Worm (Caenorhabditis elegans) whole organism, young adult: ENCODE results near the gene ari-1.4.
A peak's percentile ranks its signal among the peaks of the same experiment; 100 is the strongest.
"Not testable (repeated sequence)": the region's sequence is repeated elsewhere in the genome, so short reads cannot be mapped to it uniquely, and the experiment has no call there.

ENCODE experiments used
- B0261.1 ChIP-seq: sonication (generic microtip); optimal IDR thresholded peaks from 2 replicates; lab custom pipeline; 2016; ENCODE audit warnings: mild to moderate bottlenecking, missing genetic modification characterization, moderate library complexity, missing compliant biosample characterization
- C06A6.2 ChIP-seq: fragments of 200-800 bp; sonication (Bioruptor generic); conservative IDR thresholded peaks from 2 replicates; pipeline ENCODE4 v1.3.6; 2022; ENCODE audit warnings: missing genetic modification characterization, missing compliant biosample characterization
- C17E4.6 ChIP-seq: fragments of 200-800 bp; sonication (Bioruptor generic); IDR thresholded peaks from 2 replicates; pipeline ENCODE4 v1.3.6; 2022; ENCODE audit warnings: missing genetic modification reagents, missing genetic modification characterization, missing compliant biosample characterization
- F22D6.2 ChIP-seq: sonication (generic microtip); optimal IDR thresholded peaks from 2 replicates; lab custom pipeline; 2016; ENCODE audit warnings: mild to moderate bottlenecking, missing genetic modification characterization, missing compliant biosample characterization
- F39B2.1 ChIP-seq: fragments of 200-800 bp; sonication (Bioruptor generic); IDR thresholded peaks from 2 replicates; pipeline ENCODE4 v1.3.6; 2022; ENCODE audit warnings: missing genetic modification reagents, missing genetic modification characterization, missing compliant biosample characterization
- K12H6.12 ChIP-seq: fragments of 200-800 bp; sonication (Bioruptor generic); optimal IDR thresholded peaks from 2 replicates; lab custom pipeline; 2018; ENCODE audit warnings: mild to moderate bottlenecking, missing genetic modification characterization, missing compliant biosample characterization
- T07F8.4 ChIP-seq: sonication (generic microtip); optimal IDR thresholded peaks from 2 replicates; lab custom pipeline; 2016; ENCODE audit warnings: mild to moderate bottlenecking, missing genetic modification characterization, moderate library complexity, missing compliant biosample characterization
- Y79H2A.3 ChIP-seq: fragments of 200-800 bp; sonication (Bioruptor generic); conservative IDR thresholded peaks from 2 replicates; pipeline ENCODE4 v1.3.6; 2022; ENCODE audit warnings: missing genetic modification reagents, missing genetic modification characterization, missing compliant biosample characterization
- Y95B8A.8 ChIP-seq: fragments of 200-800 bp; sonication (Bioruptor generic); IDR thresholded peaks from 2 replicates; pipeline ENCODE4 v1.3.6; 2022; ENCODE audit warnings: missing genetic modification reagents, missing genetic modification characterization, missing compliant biosample characterization
- aptf-2 ChIP-seq: fragments of 200-800 bp; sonication (Bioruptor generic); conservative IDR thresholded peaks from 2 replicates; pipeline ENCODE4 v1.3.6; 2022; ENCODE audit warnings: missing genetic modification reagents, missing genetic modification characterization, missing compliant biosample characterization
- aptf-3 ChIP-seq: fragments of 200-800 bp; sonication (Bioruptor generic); IDR thresholded peaks from 2 replicates; pipeline ENCODE4 v1.3.6; 2022; ENCODE audit warnings: missing genetic modification characterization, missing compliant biosample characterization
- atf-7 ChIP-seq: sonication (generic microtip); optimal IDR thresholded peaks from 2 replicates; lab custom pipeline; 2017; ENCODE audit warnings: mild to moderate bottlenecking, missing genetic modification characterization, missing compliant biosample characterization
- athp-1 ChIP-seq: sonication (generic microtip); optimal IDR thresholded peaks from 2 replicates; lab custom pipeline; 2017; ENCODE audit warnings: mild to moderate bottlenecking, missing genetic modification characterization, missing compliant biosample characterization
- attf-5 ChIP-seq: fragments of 200-800 bp; sonication (Bioruptor generic); optimal IDR thresholded peaks from 2 replicates; lab custom pipeline; 2018; ENCODE audit warnings: mild to moderate bottlenecking, missing genetic modification characterization, missing compliant biosample characterization
- attf-6 ChIP-seq: fragments of 200-800 bp; sonication (Bioruptor generic); IDR thresholded peaks from 2 replicates; pipeline ENCODE4 v1.3.6; 2022; ENCODE audit warnings: missing genetic modification reagents, missing genetic modification characterization, missing compliant biosample characterization
- ceh-40 ChIP-seq: fragments of 200-800 bp; sonication (Bioruptor generic); IDR thresholded peaks from 2 replicates; pipeline ENCODE4 v1.3.6; 2022; ENCODE audit warnings: missing genetic modification characterization, missing compliant biosample characterization
- ceh-58 ChIP-seq: fragments of 200-800 bp; sonication (Bioruptor generic); IDR thresholded peaks from 2 replicates; pipeline ENCODE4 v1.3.6; 2022; ENCODE audit warnings: missing genetic modification characterization, missing compliant biosample characterization
- ceh-91 ChIP-seq: fragments of 200-800 bp; sonication (Bioruptor generic); IDR thresholded peaks from 2 replicates; pipeline ENCODE4 v1.3.6; 2022; ENCODE audit warnings: missing genetic modification reagents, missing genetic modification characterization, missing compliant biosample characterization
- dpl-1 ChIP-seq: fragments of 150-350 bp; optimal IDR thresholded peaks from 2 replicates; lab custom pipeline; 2014; ENCODE audit warnings: missing biosample characterization, missing genetic modification reagents, missing genetic modification characterization
- egrh-3 ChIP-seq: fragments of 200-800 bp; sonication (Bioruptor generic); IDR thresholded peaks from 2 replicates; pipeline ENCODE4 v1.3.6; 2022; ENCODE audit warnings: missing genetic modification reagents, missing genetic modification characterization, missing compliant biosample characterization
- gei-17 ChIP-seq: fragments of 200-800 bp; sonication (Bioruptor generic); optimal IDR thresholded peaks from 2 replicates; lab custom pipeline; 2018; ENCODE audit warnings: mild to moderate bottlenecking, missing genetic modification characterization, missing compliant biosample characterization
- hlh-26 ChIP-seq: fragments of 200-800 bp; sonication (Bioruptor generic); conservative IDR thresholded peaks from 2 replicates; pipeline ENCODE4 v1.3.6; 2022; ENCODE audit warnings: missing genetic modification reagents, missing genetic modification characterization, missing compliant biosample characterization
- hmg-20 ChIP-seq: fragments of 200-800 bp; sonication (Bioruptor generic); IDR thresholded peaks from 2 replicates; pipeline ENCODE4 v1.3.6; 2022; ENCODE audit warnings: missing genetic modification reagents, missing genetic modification characterization, missing compliant biosample characterization
- hsf-1 ChIP-seq: fragments of 200-800 bp; sonication (Bioruptor generic); IDR thresholded peaks from 2 replicates; pipeline ENCODE4 v1.3.6; 2022; ENCODE audit warnings: missing genetic modification reagents, missing genetic modification characterization, missing compliant biosample characterization
- lag-1 ChIP-seq: fragments of 200-800 bp; sonication (Bioruptor generic); IDR thresholded peaks from 2 replicates; pipeline ENCODE4 v1.3.6; 2022; ENCODE audit warnings: missing genetic modification reagents, missing genetic modification characterization, missing compliant biosample characterization
- let-526 ChIP-seq: fragments of 200-800 bp; sonication (Bioruptor generic); IDR thresholded peaks from 2 replicates; pipeline ENCODE4 v1.3.6; 2022; ENCODE audit warnings: missing genetic modification reagents, missing genetic modification characterization, missing compliant biosample characterization
- lsl-1 ChIP-seq: fragments of 200-800 bp; sonication (Bioruptor generic); optimal IDR thresholded peaks from 2 replicates; lab custom pipeline; 2018; ENCODE audit warnings: mild to moderate bottlenecking, missing genetic modification characterization, moderate library complexity, missing compliant biosample characterization
- madf-10 ChIP-seq: sonication (generic microtip); optimal IDR thresholded peaks from 2 replicates; lab custom pipeline; 2016; ENCODE audit warnings: mild to moderate bottlenecking, missing genetic modification characterization, missing compliant biosample characterization
- madf-6 ChIP-seq: fragments of 200-800 bp; sonication (Bioruptor generic); IDR thresholded peaks from 2 replicates; pipeline ENCODE4 v1.3.6; 2022; ENCODE audit warnings: missing genetic modification reagents, missing genetic modification characterization, missing compliant biosample characterization
- mel-28 ChIP-seq: sonication (generic microtip); optimal IDR thresholded peaks from 2 replicates; lab custom pipeline; 2016; ENCODE audit warnings: borderline replicate concordance, mild to moderate bottlenecking, missing genetic modification characterization, missing compliant biosample characterization
- nfya-1 ChIP-seq: sonication (generic microtip); optimal IDR thresholded peaks from 2 replicates; lab custom pipeline; 2017; ENCODE audit warnings: antibody characterized with exemption, missing compliant biosample characterization, missing genetic modification characterization, borderline replicate concordance; ENCODE audit not compliant: insufficient read depth
- nhr-80 ChIP-seq: sonication (generic microtip); optimal IDR thresholded peaks from 2 replicates; lab custom pipeline; 2016; ENCODE audit warnings: missing genetic modification characterization, missing compliant biosample characterization
- pha-4 ChIP-seq: fragments of 150-350 bp; sonication (generic microtip); optimal IDR thresholded peaks from 2 replicates; lab custom pipeline; 2014; ENCODE audit warnings: missing biosample characterization, missing genetic modification reagents, missing genetic modification characterization
- repo-1 ChIP-seq: sonication (generic microtip); optimal IDR thresholded peaks from 2 replicates; lab custom pipeline; 2017; ENCODE audit warnings: mild to moderate bottlenecking, missing genetic modification characterization, missing compliant biosample characterization
- sdz-38 ChIP-seq: sonication (generic microtip); optimal IDR thresholded peaks from 2 replicates; lab custom pipeline; 2016; ENCODE audit warnings: missing genotype, missing genetic modification characterization, missing compliant biosample characterization
- snpc-1.3 ChIP-seq: sonication (generic microtip); optimal IDR thresholded peaks from 2 replicates; lab custom pipeline; 2017; ENCODE audit warnings: missing genetic modification characterization, mild to moderate bottlenecking, missing compliant biosample characterization, antibody characterized with exemption, moderate library complexity, missing genotype, missing genetic modification reagents; ENCODE audit not compliant: insufficient read depth
- snpc-4 ChIP-seq, 5 experiments: fragments of 150-350 bp in 1 of 5; sonication (generic microtip) in 4 of 5; optimal IDR thresholded peaks; 2 replicates each; lab custom pipeline; 2014 to 2018; ENCODE audit warnings: missing genetic modification characterization in 5 of 5, missing biosample characterization in 3 of 5, antibody characterized with exemption in 2 of 5, mild to moderate bottlenecking in 2 of 5, missing compliant biosample characterization in 2 of 5, missing genotype in 2 of 5, moderate library complexity in 2 of 5, missing genetic modification reagents in 1 of 5
- somi-1 ChIP-seq: fragments of 200-800 bp; sonication (Bioruptor generic); optimal IDR thresholded peaks from 2 replicates; lab custom pipeline; 2018; ENCODE audit warnings: mild to moderate bottlenecking, missing genetic modification characterization, missing compliant biosample characterization
- sptf-2 ChIP-seq: fragments of 200-800 bp; sonication (Bioruptor generic); optimal IDR thresholded peaks from 2 replicates; lab custom pipeline; 2018; ENCODE audit warnings: mild to moderate bottlenecking, missing genetic modification characterization, missing compliant biosample characterization
- unc-62 ChIP-seq: fragments of 150-350 bp; optimal IDR thresholded peaks from 2 replicates; lab custom pipeline; 2014; ENCODE audit warnings: missing biosample characterization, missing genetic modification reagents, missing genetic modification characterization
- zfh-2 ChIP-seq: fragments of 200-800 bp; sonication (Bioruptor generic); conservative IDR thresholded peaks from 2 replicates; pipeline ENCODE4 v1.3.6; 2022; ENCODE audit warnings: missing genetic modification reagents, missing genetic modification characterization, missing compliant biosample characterization
- ztf-18 ChIP-seq: sonication (generic microtip); optimal IDR thresholded peaks from 2 replicates; lab custom pipeline; 2016; ENCODE audit warnings: missing genotype, mild to moderate bottlenecking, missing genetic modification characterization, missing compliant biosample characterization
- ztf-25 ChIP-seq: fragments of 200-800 bp; sonication (Bioruptor generic); IDR thresholded peaks from 2 replicates; pipeline ENCODE4 v1.3.6; 2022; ENCODE audit warnings: missing genetic modification reagents, missing genetic modification characterization, missing compliant biosample characterization
- ztf-26 ChIP-seq: sonication (generic microtip); optimal IDR thresholded peaks from 2 replicates; lab custom pipeline; 2017; ENCODE audit warnings: missing genetic modification characterization, missing compliant biosample characterization

ari-1.4 gene

ce11 chrIV:15523700-15524099 lies 4.6 kb downstream of the ari-1.4 start:
- 0 out of 2 replicates have a peak, but pooled peaks have one; percentile 19 for TF ChIP-seq hsf-1 (GFP tag; lab: Robert Waterston, UW)
- TF ChIP-seq pha-4 (tag; lab: Kevin White, UChicago): no peak
- no peak for TF ChIP-seq hlh-26 (GFP tag; lab: Robert Waterston, UW)
- no peak for TF ChIP-seq aptf-2
- no peak for TF ChIP-seq F22D6.2 (tag; lab: Kevin White, UChicago)
- TF ChIP-seq aptf-3 (GFP tag; lab: Robert Waterston, UW): no peak
- no peak for TF ChIP-seq unc-62 (GFP tag; lab: Kevin White, UChicago)
- no peak for TF ChIP-seq Y95B8A.8 (GFP tag; lab: Robert Waterston, UW)
- no peak for TF ChIP-seq sdz-38
- TF ChIP-seq snpc-4 (GFP tag; optimal IDR thresholded peaks at IDR 0.05; lab: Kevin White, UChicago): peak; percentile 20
- TF ChIP-seq snpc-4 (tag; optimal IDR thresholded peaks at IDR 0.05; lab: Kevin White, UChicago): peak in 1 of 4 experiments; percentile 89
- TF ChIP-seq C17E4.6 (GFP tag; lab: Robert Waterston, UW): no peak
- no peak for TF ChIP-seq F39B2.1 (GFP tag; lab: Robert Waterston, UW)
- TF ChIP-seq attf-6 (GFP tag; lab: Robert Waterston, UW): peak; percentile 78
- TF ChIP-seq ceh-40 (GFP tag; lab: Robert Waterston, UW): no peak
- no peak for TF ChIP-seq athp-1 (tag; lab: Kevin White, UChicago)
- no peak for TF ChIP-seq egrh-3
- no peak for TF ChIP-seq attf-5 (GFP tag; lab: Kevin White, UChicago)
- no peak for TF ChIP-seq hmg-20 (GFP tag; lab: Robert Waterston, UW)
- TF ChIP-seq ceh-91 (GFP tag; lab: Robert Waterston, UW): no peak
- no peak for TF ChIP-seq let-526
- no peak for TF ChIP-seq B0261.1
- TF ChIP-seq Y79H2A.3 (GFP tag; lab: Robert Waterston, UW): no peak

ce11 chrIV:15521342-15521741 lies 7.0 kb downstream of the ari-1.4 start, which contains the start of gene Y73F8A.32:
Gene Y73F8A.32, minus strand, starts transcription at chrIV:15521442.
- not testable (repeated sequence) for TF ChIP-seq ztf-18 (tag; lab: Kevin White, UChicago); C06A6.2; atf-7 (tag; lab: Kevin White, UChicago)

- TF ChIP-seq repo-1: no peak
- TF ChIP-seq nhr-80 (tag; lab: Kevin White, UChicago): no peak
- no peak for TF ChIP-seq lsl-1 (GFP tag; lab: Kevin White, UChicago)
- TF ChIP-seq aptf-2: no peak
- TF ChIP-seq ztf-18 (tag; lab: Kevin White, UChicago): no peak
- no peak for TF ChIP-seq ztf-25 (GFP tag; lab: Robert Waterston, UW)
- TF ChIP-seq gei-17 (GFP tag; lab: Kevin White, UChicago): no peak
- TF ChIP-seq ceh-58 (GFP tag; lab: Robert Waterston, UW): no peak
- no peak for TF ChIP-seq sptf-2 (GFP tag; lab: Kevin White, UChicago)
- no peak for TF ChIP-seq madf-10 (tag; lab: Kevin White, UChicago)
- no peak for TF ChIP-seq dpl-1 (GFP tag; lab: Kevin White, UChicago)
These were observed 31.1 kb downstream of the ari-1.4 start, which contains the start of gene acr-24 for ce11 chrIV:15497263-15497662. Gene acr-24, plus strand, starts transcription at chrIV:15497563.

ce11 chrIV:15476369-15476768 lies 52.0 kb downstream of the ari-1.4 start:
- TF ChIP-seq C17E4.6 (GFP tag; lab: Robert Waterston, UW): no peak
- TF ChIP-seq K12H6.12 (tag; lab: Kevin White, UChicago): no peak
- no peak for TF ChIP-seq zfh-2 (GFP tag; lab: Robert Waterston, UW)
- no peak for TF ChIP-seq hmg-20 (GFP tag; lab: Robert Waterston, UW)
- peak; percentile 43 for TF ChIP-seq snpc-1.3 (tag; lab: Kevin White, UChicago)
- TF ChIP-seq athp-1 (tag; lab: Kevin White, UChicago): peak; percentile 21
- TF ChIP-seq lag-1 (GFP tag; lab: Robert Waterston, UW): no peak
- peak; percentile 52; the same call in 1 of the 2 replicates for TF ChIP-seq hsf-1 (GFP tag; lab: Robert Waterston, UW)
- TF ChIP-seq mel-28 (tag; lab: Kevin White, UChicago): no peak
- TF ChIP-seq madf-10 (tag; lab: Kevin White, UChicago): peak; percentile 37
- no peak for TF ChIP-seq nfya-1 (tag; lab: Kevin White, UChicago)
- TF ChIP-seq madf-6: no peak
- TF ChIP-seq somi-1 (GFP tag; lab: Kevin White, UChicago): no peak
- TF ChIP-seq T07F8.4 (tag; lab: Kevin White, UChicago): no peak
- TF ChIP-seq ztf-26 (tag; lab: Kevin White, UChicago): peak; percentile 51
